Fruit fly (Drosophila melanogaster) whole organism, adult: ENCODE measurements around the gene CG17272.

ENCODE experiments used
- CG11617 ChIP-seq: fragments of 200-800 bp; sonication (Bioruptor generic); optimal IDR thresholded peaks from 2 replicates; lab custom pipeline; 2017; ENCODE audit warnings: mild to moderate bottlenecking, missing biosample characterization, missing genetic modification reagents, missing genetic modification characterization
- CG12768 ChIP-seq: fragments of 200-800 bp; sonication (Bioruptor generic); optimal IDR thresholded peaks from 2 replicates; lab custom pipeline; 2017; ENCODE audit warnings: missing biosample characterization, missing genetic modification characterization, mild to moderate bottlenecking, moderate library complexity, missing genetic modification reagents
- CG14711 ChIP-seq: fragments of 200-800 bp; sonication (Bioruptor generic); optimal IDR thresholded peaks from 2 replicates; lab custom pipeline; 2018; ENCODE audit warnings: missing biosample characterization, mild to moderate bottlenecking, missing genetic modification characterization, moderate library complexity
- CG1620 ChIP-seq: fragments of 200-800 bp; sonication (Bioruptor generic); optimal IDR thresholded peaks from 2 replicates; lab custom pipeline; 2016; ENCODE audit warnings: missing biosample characterization, missing genetic modification characterization
- CG33017 ChIP-seq: fragments of 200-800 bp; sonication (Bioruptor generic); optimal IDR thresholded peaks from 2 replicates; lab custom pipeline; 2018; ENCODE audit warnings: missing biosample characterization, mild to moderate bottlenecking, missing genetic modification characterization, moderate library complexity
- CG5204 ChIP-seq: fragments of 200-800 bp; sonication (Bioruptor generic); optimal IDR thresholded peaks from 2 replicates; lab custom pipeline; 2016; ENCODE audit warnings: missing biosample characterization, missing genetic modification characterization
- CG7045 ChIP-seq: fragments of 200-800 bp; sonication (Bioruptor generic); optimal IDR thresholded peaks from 2 replicates; lab custom pipeline; 2017; ENCODE audit warnings: missing biosample characterization, mild to moderate bottlenecking, missing genetic modification characterization
- CG7101 ChIP-seq: fragments of 200-800 bp; sonication (Bioruptor generic); optimal IDR thresholded peaks from 2 replicates; lab custom pipeline; 2018; ENCODE audit warnings: missing biosample characterization, mild to moderate bottlenecking, missing genetic modification characterization, moderate library complexity
- Clk ChIP-seq: fragments of 200-800 bp; sonication (Bioruptor generic); optimal IDR thresholded peaks from 2 replicates; lab custom pipeline; 2017; ENCODE audit warnings: missing biosample characterization, missing genetic modification characterization
- Crg-1 ChIP-seq: fragments of 200-800 bp; sonication (Bioruptor generic); optimal IDR thresholded peaks from 2 replicates; lab custom pipeline; 2016; ENCODE audit warnings: missing biosample characterization, missing genetic modification characterization
- Hr96 ChIP-seq: fragments of 200-800 bp; sonication (Bioruptor generic); optimal IDR thresholded peaks from 2 replicates; lab custom pipeline; 2016; ENCODE audit warnings: missing biosample characterization, missing genetic modification characterization
- Mnt ChIP-seq: fragments of 200-800 bp; sonication (Bioruptor generic); optimal IDR thresholded peaks from 2 replicates; lab custom pipeline; 2016; ENCODE audit warnings: missing biosample characterization, mild to moderate bottlenecking, missing genetic modification characterization
- bab1 ChIP-seq: fragments of 200-800 bp; sonication (Bioruptor generic); optimal IDR thresholded peaks from 3 replicates; lab custom pipeline; 2019; ENCODE audit warnings: missing biosample characterization, mild to moderate bottlenecking, missing genetic modification characterization, moderate library complexity
- cic ChIP-seq: fragments of 200-800 bp; sonication (Bioruptor generic); optimal IDR thresholded peaks from 2 replicates; lab custom pipeline; 2017; ENCODE audit warnings: missing biosample characterization, mild to moderate bottlenecking, missing genetic modification characterization, moderate library complexity
- cnc ChIP-seq, 2 experiments: fragments of >200 bp; optimal IDR thresholded peaks; 2 replicates each; lab custom pipeline; 2017
- kay ChIP-seq: fragments of 200-800 bp; sonication (Bioruptor generic); peaks from one replicate; lab custom pipeline; 2016; ENCODE audit warnings: missing biosample characterization, missing genetic modification characterization, borderline replicate concordance
- ovo ChIP-seq: fragments of 200-800 bp; sonication (Bioruptor generic); optimal IDR thresholded peaks from 2 replicates; lab custom pipeline; 2016; ENCODE audit warnings: missing biosample characterization, missing genetic modification characterization
- pad ChIP-seq: fragments of 200-800 bp; sonication (Bioruptor generic); optimal IDR thresholded peaks from 3 replicates; lab custom pipeline; 2017; ENCODE audit warnings: missing biosample characterization, missing genetic modification characterization, mild to moderate bottlenecking, moderate library complexity, missing genetic modification reagents
- tj ChIP-seq: fragments of 200-800 bp; sonication (Bioruptor generic); optimal IDR thresholded peaks from 3 replicates; lab custom pipeline; 2017; ENCODE audit warnings: missing biosample characterization, mild to moderate bottlenecking, missing genetic modification characterization, moderate library complexity
- toe ChIP-seq: fragments of 200-800 bp; sonication (Bioruptor generic); optimal IDR thresholded peaks from 2 replicates; lab custom pipeline; 2016; ENCODE audit warnings: missing biosample characterization, missing genetic modification characterization

CG17272 gene

DNA sequence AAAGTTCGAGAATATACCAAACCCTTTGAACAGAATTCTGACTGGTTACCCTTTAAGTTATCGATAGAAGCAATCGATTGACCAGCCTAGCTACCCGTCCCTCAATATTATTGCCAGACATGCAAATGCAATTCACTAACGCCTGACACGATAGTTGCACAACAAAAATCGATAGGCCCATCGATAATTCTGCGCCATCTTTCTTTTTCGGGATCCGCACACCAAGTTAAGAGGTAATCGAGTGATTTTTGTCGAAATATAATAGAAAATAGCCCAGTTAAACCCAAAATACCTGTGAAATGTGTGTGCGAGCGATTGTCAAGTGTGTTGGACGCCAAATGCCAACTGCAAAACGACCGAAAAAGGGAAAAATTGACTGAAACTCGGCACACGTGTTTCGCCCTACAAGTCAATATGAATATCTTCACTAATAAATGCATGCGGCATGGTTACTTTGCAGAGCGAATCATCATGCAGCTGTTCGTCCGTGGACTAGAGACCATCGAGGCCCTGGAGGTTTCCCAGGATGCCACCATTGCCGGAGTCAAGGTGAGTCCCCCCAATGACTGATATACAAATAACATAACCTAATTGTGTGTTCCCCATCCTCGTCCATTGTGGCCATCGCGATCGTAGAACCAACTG is 26.5 kb upstream of the CG17272 start, which contains the start of gene RpS30:
TSS of gene RpS30 (plus strand) at position 122 of the 645 bp plus-strand sequence.
- TF ChIP-seq CG5204 (GFP tag; lab: Kevin White, UChicago) (no peak), CG14711 (tag; lab: Kevin White, UChicago) (peak; percentile 72), ovo (GFP tag; lab: Kevin White, UChicago) (no peak), CG12768 (GFP tag; lab: Kevin White, UChicago) (no peak), bab1 (GFP tag; lab: Kevin White, UChicago) (peak; percentile 79), Clk (GFP tag; lab: Kevin White, UChicago) (no peak), CG7045 (no peak), cic (GFP tag; lab: Kevin White, UChicago) (peak; percentile 25), pad (peak; percentile 37), Mnt (GFP tag; lab: Kevin White, UChicago) (peak; percentile 92), Hr96 (peak; percentile 37), cnc (optimal IDR thresholded peaks at IDR 0.05; lab: Kevin White, UChicago) (no peak), tj (GFP tag; lab: Kevin White, UChicago) (peak; percentile 51), toe (GFP tag; lab: Kevin White, UChicago) (peak; percentile 1), CG7101 (tag; lab: Kevin White, UChicago) (peak; percentile 55), CG1620 (GFP tag; lab: Kevin White, UChicago) (peak; percentile 22), Crg-1 (GFP tag; lab: Kevin White, UChicago) (no peak), CG11617 (GFP tag; lab: Kevin White, UChicago) (no peak), kay (GFP tag; lab: Kevin White, UChicago) (no peak), CG33017 (tag; lab: Kevin White, UChicago) (no peak)

DNA sequence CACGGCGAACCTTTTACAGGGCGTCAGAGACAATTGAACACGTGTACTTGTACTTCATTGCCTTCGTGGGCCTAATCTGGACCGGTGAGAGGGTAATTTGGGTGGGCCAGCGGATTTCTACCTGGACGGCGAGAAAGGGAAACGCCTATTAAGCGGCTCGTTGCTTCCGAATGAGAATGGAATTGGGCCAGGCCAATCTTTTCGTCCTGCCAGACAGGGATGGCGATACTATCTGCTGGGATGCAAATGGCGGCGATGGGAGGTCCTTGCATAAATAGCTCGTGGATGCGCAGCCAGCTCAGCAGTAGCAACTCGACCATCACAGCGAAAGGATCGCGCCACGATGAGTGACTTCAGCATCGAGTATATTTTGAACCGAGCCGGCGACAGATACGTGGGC is 22.7 kb upstream of the CG17272 start, which contains the start of gene CG15696:
TSS of gene CG15696 (plus strand) at position 301 of the 400 bp plus-strand sequence.
- TF ChIP-seq pad (no peak), CG7045 (no peak), CG14711 (tag; lab: Kevin White, UChicago) (no peak), CG1620 (GFP tag; lab: Kevin White, UChicago) (no peak), cnc (optimal IDR thresholded peaks at IDR 0.05; lab: Kevin White, UChicago) (no peak), CG33017 (tag; lab: Kevin White, UChicago) (no peak), CG5204 (GFP tag; lab: Kevin White, UChicago) (no peak), CG12768 (GFP tag; lab: Kevin White, UChicago) (no peak), bab1 (GFP tag; lab: Kevin White, UChicago) (no peak), Crg-1 (GFP tag; lab: Kevin White, UChicago) (no peak), ovo (GFP tag; lab: Kevin White, UChicago) (no peak), Hr96 (no peak), Clk (GFP tag; lab: Kevin White, UChicago) (no peak), kay (GFP tag; lab: Kevin White, UChicago) (no peak), CG7101 (tag; lab: Kevin White, UChicago) (no peak), cic (GFP tag; lab: Kevin White, UChicago) (no peak), Mnt (GFP tag; lab: Kevin White, UChicago) (no peak), CG11617 (GFP tag; lab: Kevin White, UChicago) (no peak), tj (GFP tag; lab: Kevin White, UChicago) (no peak), toe (GFP tag; lab: Kevin White, UChicago) (no peak)

DNA sequence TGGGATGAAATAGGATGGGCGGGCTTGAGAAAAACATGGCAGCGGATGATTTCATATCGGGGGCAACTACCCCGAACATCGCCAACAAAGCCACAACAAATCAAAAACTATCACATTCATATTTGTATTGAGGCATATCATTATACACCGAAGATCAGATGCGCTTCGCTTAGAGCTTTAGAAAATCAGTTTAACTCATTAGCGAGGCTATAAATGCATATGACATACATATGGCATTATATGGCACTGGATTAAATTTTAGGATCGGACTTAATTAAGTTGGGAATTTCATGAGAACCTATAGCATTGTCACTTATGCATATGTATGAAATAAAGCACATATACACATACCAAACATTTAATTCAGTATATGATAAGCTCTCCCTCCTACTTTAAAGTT is 22.3 kb upstream of the CG17272 start:
- TF ChIP-seq Mnt (GFP tag; lab: Kevin White, UChicago) = no peak
- peak; percentile 48 for TF ChIP-seq kay (GFP tag; lab: Kevin White, UChicago)
- no peak for TF ChIP-seq CG5204 (GFP tag; lab: Kevin White, UChicago)

- TF ChIP-seq CG11617 (GFP tag; lab: Kevin White, UChicago) (no peak), Crg-1 (GFP tag; lab: Kevin White, UChicago) (no peak), CG5204 (GFP tag; lab: Kevin White, UChicago) (no peak), ovo (GFP tag; lab: Kevin White, UChicago) (no peak), CG7045 (no peak), CG1620 (GFP tag; lab: Kevin White, UChicago) (no peak), bab1 (GFP tag; lab: Kevin White, UChicago) (no peak), toe (GFP tag; lab: Kevin White, UChicago) (no peak), CG12768 (GFP tag; lab: Kevin White, UChicago) (no peak), cnc (optimal IDR thresholded peaks at IDR 0.05; lab: Kevin White, UChicago) (no peak), tj (GFP tag; lab: Kevin White, UChicago) (no peak), Mnt (GFP tag; lab: Kevin White, UChicago) (no peak), cic (GFP tag; lab: Kevin White, UChicago) (no peak), CG33017 (tag; lab: Kevin White, UChicago) (no peak)
These were observed 21.5 kb upstream of the CG17272 start for dm6 chr3R:20845493-20845892.

dm6 chr3R:20841840-20842239 is 17.8 kb upstream of the CG17272 start, which contains the start of gene CG15695:
Gene CG15695 (plus strand): TSS chr3R:20842140.
- TF ChIP-seq CG7101 (tag; lab: Kevin White, UChicago) (no peak), CG14711 (tag; lab: Kevin White, UChicago) (no peak), pad (no peak), tj (GFP tag; lab: Kevin White, UChicago) (no peak), CG33017 (tag; lab: Kevin White, UChicago) (no peak)

DNA sequence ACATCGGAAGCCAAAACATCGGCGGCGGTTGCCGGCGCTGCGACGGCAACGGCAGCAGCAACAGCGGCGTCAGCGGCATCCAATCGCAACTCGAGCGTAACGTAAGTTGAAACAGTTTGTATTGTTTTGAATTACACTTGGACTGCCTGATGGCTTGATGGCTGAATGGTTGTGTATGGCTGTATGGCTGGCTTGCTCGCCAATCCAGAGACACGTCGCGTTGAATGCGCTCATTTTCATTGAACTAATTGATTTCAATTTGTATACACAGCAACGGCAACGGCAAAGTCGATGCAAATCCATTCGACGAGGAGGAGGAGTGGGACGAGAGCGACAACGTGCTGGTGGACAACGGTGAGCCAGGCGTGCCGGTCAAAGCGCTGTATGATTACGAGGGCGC is 14.7 kb upstream of the CG17272 start:
- TF ChIP-seq Clk (GFP tag; lab: Kevin White, UChicago) (no peak), CG14711 (tag; lab: Kevin White, UChicago) (no peak), ovo (GFP tag; lab: Kevin White, UChicago) (peak; percentile 39), cic (GFP tag; lab: Kevin White, UChicago) (peak; percentile 99), Hr96 (no peak), CG11617 (GFP tag; lab: Kevin White, UChicago) (no peak), tj (GFP tag; lab: Kevin White, UChicago) (peak; percentile 20), pad (no peak), CG12768 (GFP tag; lab: Kevin White, UChicago) (peak; percentile 64), bab1 (GFP tag; lab: Kevin White, UChicago) (peak; percentile 52), Mnt (GFP tag; lab: Kevin White, UChicago) (peak; percentile 51), cnc (optimal IDR thresholded peaks at IDR 0.05; lab: Kevin White, UChicago) (no peak)
